Worm (Caenorhabditis elegans): Measurements from ENCODE around the gene F46E10.3.

ce11 chrV:6544999-6545398 lies 26.9 kb downstream of the F46E10.3 start:
- TF ChIP-seq hlh-13 (GFP tag; optimal IDR thresholded peaks at IDR 0.05) (no peak), lin-11 (tag; optimal IDR thresholded peaks at IDR 0.05) (no peak), F13H6.1 (tag; optimal IDR thresholded peaks at IDR 0.05) (no peak), npax-4 (tag; optimal IDR thresholded peaks at IDR 0.05) (no peak), ceh-31 (tag; optimal IDR thresholded peaks at IDR 0.05) (no peak), hlh-8 (tag; optimal IDR thresholded peaks at IDR 0.05) (no peak), elt-4 (tag; optimal IDR thresholded peaks at IDR 0.05) (no peak), lim-6 (tag; optimal IDR thresholded peaks at IDR 0.05) (no peak)
